Worm (Caenorhabditis elegans) whole organism, L2 larva: ENCODE results near the gene F58E6.11.

Source experiments
- ama-1 ChIP-seq: fragments of 150-350 bp; optimal IDR thresholded peaks from 2 replicates; lab custom pipeline; 2018; ENCODE audit warnings: inconsistent platforms
- nhr-10 ChIP-seq: sonication (generic microtip); optimal IDR thresholded peaks from 2 replicates; lab custom pipeline; 2017; ENCODE audit warnings: missing biosample characterization, missing genetic modification characterization

ce11 chrV:9737287-9737686 lies 20.5 kb downstream of the F58E6.11 start, which contains the start of gene aqp-4:
- TF ChIP-seq nhr-10 (no peak), ama-1 (lab: Kevin White, UChicago) (no peak)
